Worm (Caenorhabditis elegans) whole organism, L4/young adult: ENCODE results near the gene srh-46.

ENCODE experiments used
- dao-5 ChIP-seq: sonication (generic microtip); optimal IDR thresholded peaks from 2 replicates; lab custom pipeline; 2016; ENCODE audit warnings: missing genotype, missing genetic modification characterization, moderate library complexity, missing compliant biosample characterization
- him-1 ChIP-seq: sonication (generic microtip); optimal IDR thresholded peaks from 2 replicates; lab custom pipeline; 2016; ENCODE audit warnings: missing genotype, missing genetic modification reagents, missing genetic modification characterization, missing compliant biosample characterization

DNA sequence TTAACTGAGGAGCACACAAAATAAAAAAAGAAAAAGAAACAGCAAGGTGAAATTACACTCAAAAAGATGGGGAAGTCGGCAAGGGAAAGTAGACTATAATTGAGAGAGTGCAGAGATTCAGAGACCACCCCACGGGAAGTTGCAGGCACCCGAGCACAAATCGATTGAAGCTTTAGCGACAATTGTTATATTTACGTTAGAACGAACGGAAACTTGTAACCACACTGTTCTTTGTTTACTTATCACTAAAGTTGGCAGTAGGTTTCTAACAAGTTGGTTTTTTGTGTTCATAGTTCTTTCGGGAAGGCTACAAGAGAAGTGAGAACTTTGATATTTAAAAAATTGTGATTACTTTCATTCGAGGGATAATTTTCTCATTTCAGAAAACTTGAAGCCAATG is 19.0 kb upstream of the srh-46 start, which contains the start of gene F47G9.4:
- no peak for TF ChIP-seq him-1 (tag; lab: Kevin White, UChicago)
- no peak for TF ChIP-seq dao-5
